Worm (Caenorhabditis elegans): ENCODE results near the gene tmem-135.

Gene tmem-135

ce11 chrX:4673165-4673756, at the start of gene tmem-135:
tmem-135 (plus strand) TSS chrX:4673706.
- TF ChIP-seq him-1 (tag; optimal IDR thresholded peaks at IDR 0.05), result no peak
- no peak for TF ChIP-seq W03F9.2 (tag; optimal IDR thresholded peaks at IDR 0.05)
- TF ChIP-seq dao-5 (tag; optimal IDR thresholded peaks at IDR 0.05), result no peak

DNA sequence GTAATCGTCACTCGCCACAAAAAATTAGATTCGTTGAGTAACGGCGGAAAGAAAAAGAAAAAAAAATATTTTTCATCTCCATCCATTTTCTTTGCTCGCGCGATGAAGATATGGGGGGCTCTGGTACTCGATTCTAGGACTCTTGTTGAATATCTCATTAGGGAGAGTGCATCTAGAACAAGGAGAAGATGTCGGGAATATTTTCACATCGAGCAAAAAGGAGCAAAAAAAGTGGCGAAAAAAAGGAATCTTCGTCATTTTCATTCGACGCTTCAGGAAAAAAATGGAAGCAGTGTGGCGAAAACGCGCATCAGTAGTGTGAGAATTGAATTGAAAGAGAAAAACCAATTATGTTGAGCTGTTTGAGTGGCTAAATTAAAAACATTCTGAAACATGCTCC, 49.8 kb upstream of the tmem-135 start:
- TF ChIP-seq him-1 (tag; optimal IDR thresholded peaks at IDR 0.05) (no peak), dao-5 (tag; optimal IDR thresholded peaks at IDR 0.05) (no peak)

- no peak for TF ChIP-seq dao-5 (tag; optimal IDR thresholded peaks at IDR 0.05)
- TF ChIP-seq W03F9.2 (tag; optimal IDR thresholded peaks at IDR 0.05), result no peak
- no peak for TF ChIP-seq him-1 (tag; optimal IDR thresholded peaks at IDR 0.05)
Observed at ce11 chrX:4625080-4625479, 48.4 kb upstream of the tmem-135 start.

- no peak for TF ChIP-seq dao-5 (tag; optimal IDR thresholded peaks at IDR 0.05)
- no peak for TF ChIP-seq him-1 (tag; optimal IDR thresholded peaks at IDR 0.05)
- TF ChIP-seq W03F9.2 (tag; optimal IDR thresholded peaks at IDR 0.05), result no peak
Observed at ce11 chrX:4626891-4627290, 46.6 kb upstream of the tmem-135 start.

DNA sequence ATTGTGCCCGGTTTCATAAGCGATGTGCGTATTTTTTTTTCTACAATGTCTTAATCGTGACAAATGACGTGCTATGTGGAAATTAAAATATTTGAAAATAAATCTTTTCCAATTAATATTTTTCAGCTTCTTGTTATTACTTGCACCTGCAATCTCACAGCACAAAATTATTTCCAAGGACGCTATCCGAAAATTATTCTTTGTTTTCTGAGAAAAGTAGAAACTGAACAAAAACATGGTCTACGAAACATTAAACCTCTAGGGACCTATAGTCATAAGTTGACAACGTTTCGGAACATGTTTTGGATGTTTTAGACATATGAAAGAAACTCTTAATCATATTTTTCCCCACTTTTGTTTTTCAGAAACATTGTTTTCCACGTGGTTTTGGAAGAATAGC, 45.2 kb upstream of the tmem-135 start:
- no peak for TF ChIP-seq him-1 (tag; optimal IDR thresholded peaks at IDR 0.05)
- TF ChIP-seq W03F9.2 (tag; optimal IDR thresholded peaks at IDR 0.05), result no peak
- no peak for TF ChIP-seq dao-5 (tag; optimal IDR thresholded peaks at IDR 0.05)

DNA sequence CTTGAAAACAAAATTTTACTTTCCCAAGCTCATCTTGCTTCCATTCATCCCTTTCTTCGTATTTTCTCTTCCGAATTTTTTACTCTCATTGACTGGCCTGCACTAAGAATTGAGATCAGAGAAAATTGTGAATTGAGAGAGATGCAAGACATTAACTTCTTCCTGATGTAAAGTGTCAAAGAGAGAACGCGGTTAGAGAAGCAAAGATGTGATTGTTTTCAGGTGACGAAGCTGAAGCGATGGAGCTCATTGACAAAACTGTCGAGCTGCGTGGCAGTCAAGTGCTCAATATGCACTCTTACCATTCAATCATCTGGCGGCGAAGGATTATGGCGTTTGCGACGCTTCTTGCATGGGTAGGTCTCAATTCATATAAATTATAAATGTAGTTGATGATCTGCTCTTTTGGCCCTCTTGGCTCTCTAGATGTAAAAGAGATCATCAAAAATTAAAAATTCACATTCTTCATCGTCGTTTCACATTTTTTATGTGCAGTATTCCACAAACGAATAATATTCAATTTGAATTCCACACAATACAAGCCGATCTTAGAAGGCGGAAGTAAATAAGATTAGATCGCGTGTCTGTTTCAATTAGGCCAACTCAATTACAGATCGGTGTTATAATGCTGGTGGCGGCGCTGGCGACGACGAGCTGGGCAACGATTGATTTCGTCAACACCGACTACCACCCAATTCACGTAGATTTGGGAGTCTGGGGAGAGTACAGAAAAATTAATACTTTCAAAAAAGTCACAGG, 44.5 kb upstream of the tmem-135 start:
- no peak for TF ChIP-seq dao-5 (tag; optimal IDR thresholded peaks at IDR 0.05)
- TF ChIP-seq W03F9.2 (tag; optimal IDR thresholded peaks at IDR 0.05), result no peak
- no peak for TF ChIP-seq him-1 (tag; optimal IDR thresholded peaks at IDR 0.05)

DNA sequence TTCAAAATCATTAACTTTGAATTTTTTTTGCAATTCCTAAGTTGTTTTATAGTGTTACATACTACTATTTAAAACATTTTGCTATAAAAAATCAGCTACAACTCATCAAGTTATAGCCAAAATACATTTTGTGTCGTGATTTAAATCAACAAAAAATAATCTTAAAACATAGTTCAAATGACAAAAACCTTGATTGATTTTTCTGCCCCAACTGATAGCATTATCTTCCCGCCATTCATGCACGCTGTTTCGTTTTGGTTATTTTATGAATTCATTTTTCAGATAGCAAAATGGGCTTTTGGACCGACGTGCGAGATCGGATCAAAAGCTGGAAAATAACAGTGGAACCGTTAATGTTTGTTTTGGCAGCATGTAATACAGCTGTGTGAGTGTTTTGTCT, 41.4 kb upstream of the tmem-135 start, which contains the start of gene slcr-46.1:
Gene slcr-46.1, plus strand, starts transcription at position 274 of the 400 bp plus-strand sequence.
- TF ChIP-seq him-1 (tag; optimal IDR thresholded peaks at IDR 0.05), result no peak
- no peak for TF ChIP-seq dao-5 (tag; optimal IDR thresholded peaks at IDR 0.05)
- no peak for TF ChIP-seq W03F9.2 (tag; optimal IDR thresholded peaks at IDR 0.05)

DNA sequence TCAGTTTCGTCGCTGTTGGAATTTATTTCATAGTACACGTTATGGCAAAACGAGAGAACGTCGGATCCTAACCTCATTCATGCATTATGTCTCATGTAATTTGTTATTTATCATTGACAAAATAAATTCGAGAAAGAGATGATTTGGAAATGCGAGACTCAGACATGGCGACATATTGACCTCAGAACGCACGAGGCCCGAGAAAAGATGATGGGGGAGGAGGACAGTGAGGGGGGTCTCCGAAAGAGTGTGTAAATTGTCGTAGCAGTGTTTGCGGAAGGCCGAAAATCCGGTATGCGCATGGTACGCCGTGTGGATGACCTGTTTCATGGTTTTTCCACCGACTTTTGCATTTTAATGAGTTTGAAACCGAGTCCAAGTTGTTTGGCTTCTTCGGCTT, 37.9 kb upstream of the tmem-135 start:
- TF ChIP-seq dao-5 (tag; optimal IDR thresholded peaks at IDR 0.05) (no peak), him-1 (tag; optimal IDR thresholded peaks at IDR 0.05) (no peak), W03F9.2 (tag; optimal IDR thresholded peaks at IDR 0.05) (no peak)

- TF ChIP-seq him-1 (tag; optimal IDR thresholded peaks at IDR 0.05) (no peak), W03F9.2 (tag; optimal IDR thresholded peaks at IDR 0.05) (no peak), dao-5 (tag; optimal IDR thresholded peaks at IDR 0.05) (no peak)
Observed at ce11 chrX:4636143-4636542, 37.4 kb upstream of the tmem-135 start.

- TF ChIP-seq dao-5 (tag; optimal IDR thresholded peaks at IDR 0.05) (no peak), W03F9.2 (tag; optimal IDR thresholded peaks at IDR 0.05) (no peak), him-1 (tag; optimal IDR thresholded peaks at IDR 0.05) (no peak)
Observed at ce11 chrX:4636821-4637220, 36.7 kb upstream of the tmem-135 start, which contains the start of gene hosl-1. hosl-1 (plus strand) TSS chrX:4637121.

DNA sequence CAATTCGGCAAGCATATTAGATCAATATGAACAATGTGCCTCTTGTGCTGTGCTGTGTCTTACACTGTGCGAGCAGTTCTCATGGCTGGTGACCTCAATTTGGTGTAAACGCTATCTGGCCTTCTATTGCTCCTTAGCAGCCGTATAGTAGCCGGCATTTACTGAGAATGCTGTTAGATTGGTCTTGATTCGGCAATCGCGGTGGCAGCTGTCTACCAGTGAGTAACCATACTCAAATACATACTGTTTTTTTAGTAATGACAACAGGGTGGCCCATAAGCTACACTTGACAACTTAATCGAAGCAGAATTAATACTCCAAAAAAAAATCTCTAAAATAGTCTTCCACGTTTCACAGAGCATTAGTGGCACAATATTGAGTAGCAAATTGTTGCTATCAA, 26.4 kb upstream of the tmem-135 start, which contains the start of gene C46C11.4:
Gene C46C11.4, minus strand, starts transcription at position 101 of the 400 bp plus-strand sequence.
- TF ChIP-seq him-1 (tag; optimal IDR thresholded peaks at IDR 0.05) (no peak), dao-5 (tag; optimal IDR thresholded peaks at IDR 0.05) (no peak), W03F9.2 (tag; optimal IDR thresholded peaks at IDR 0.05) (no peak)

- TF ChIP-seq W03F9.2 (tag; optimal IDR thresholded peaks at IDR 0.05), result no peak
- TF ChIP-seq him-1 (tag; optimal IDR thresholded peaks at IDR 0.05), result no peak
- TF ChIP-seq dao-5 (tag; optimal IDR thresholded peaks at IDR 0.05), result no peak
Observed at ce11 chrX:4649097-4649496, 24.4 kb upstream of the tmem-135 start, which contains the start of gene ent-5. ent-5 (minus strand) TSS chrX:4649197.

DNA sequence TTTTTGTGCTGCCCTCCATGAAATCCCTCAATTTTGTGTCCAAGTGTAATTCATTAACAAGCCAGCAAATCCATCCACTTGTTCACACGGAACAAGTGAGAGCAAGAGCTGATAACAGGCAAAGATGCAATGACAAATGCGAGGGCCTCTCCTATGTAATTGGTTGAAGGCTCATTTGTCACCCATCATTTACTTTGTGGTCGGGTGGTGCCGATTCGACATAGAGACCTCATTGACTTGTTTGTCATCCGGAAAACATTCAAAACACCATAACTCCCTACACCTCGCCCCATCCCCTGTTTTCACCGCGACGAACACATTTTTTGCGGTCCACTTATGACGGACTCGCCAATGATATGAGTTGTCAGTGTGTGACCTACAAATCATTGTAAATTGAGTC, 22.1 kb upstream of the tmem-135 start:
- TF ChIP-seq him-1 (tag; optimal IDR thresholded peaks at IDR 0.05), result no peak

DNA sequence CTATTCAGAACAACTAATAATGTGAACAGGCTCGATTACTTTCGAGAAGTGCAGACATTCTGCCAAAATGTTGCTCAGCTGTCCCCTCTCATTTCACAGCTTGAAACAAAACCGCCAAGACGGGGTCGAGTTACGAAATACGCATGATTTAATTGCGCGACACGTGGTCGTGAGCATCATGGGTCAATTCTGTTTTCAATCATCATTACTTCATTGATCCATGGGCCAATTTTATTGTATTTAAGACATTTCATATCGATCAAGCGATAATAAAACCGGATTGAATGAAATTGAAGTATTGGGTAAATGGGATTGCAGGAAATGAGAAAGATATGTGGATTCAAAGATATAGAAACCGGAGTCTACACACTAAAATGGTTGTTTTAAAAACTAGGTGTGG, 20.6 kb upstream of the tmem-135 start:
- TF ChIP-seq W03F9.2 (tag; optimal IDR thresholded peaks at IDR 0.05) (no peak), dao-5 (tag; optimal IDR thresholded peaks at IDR 0.05) (no peak), him-1 (tag; optimal IDR thresholded peaks at IDR 0.05) (no peak)
